Worm (Caenorhabditis elegans): Measurements from ENCODE around the gene C17B7.10.

ce11 chrV:3357106-3357505, 15.3 kb upstream of the C17B7.10 start, which contains the start of gene scrm-3:
- TF ChIP-seq attf-6 (GFP tag; IDR thresholded peaks at IDR 0.05): no peak
- TF ChIP-seq F49E8.2 (tag; optimal IDR thresholded peaks at IDR 0.05; ENCODE audit: insufficient read depth): no peak
- TF ChIP-seq sea-2 (GFP tag; IDR thresholded peaks at IDR 0.05): no peak
- no peak for TF ChIP-seq egrh-3 (GFP tag; IDR thresholded peaks at IDR 0.05)
- TF ChIP-seq hmg-1.2 (GFP tag; IDR thresholded peaks at IDR 0.05): peak; percentile 37; the same call in 1 of the 2 replicates
- TF ChIP-seq sdz-38 (tag; optimal IDR thresholded peaks at IDR 0.05): no peak
- no peak for TF ChIP-seq F55B11.4 (tag; optimal IDR thresholded peaks at IDR 0.05; ENCODE audit: borderline replicate concordance, insufficient read depth)
- TF ChIP-seq ceh-79 (tag; optimal IDR thresholded peaks at IDR 0.05): no peak
- TF ChIP-seq egl-44 (GFP tag; IDR thresholded peaks at IDR 0.05): no peak

Measured in whole organism, young adult.